Fruit fly (Drosophila melanogaster) whole organism, wandering third instar larva: ENCODE measurements around the gene CG14839.

Source experiments
- Abd-B ChIP-seq: fragments of >200 bp; optimal IDR thresholded peaks from 2 replicates; lab custom pipeline; 2017; ENCODE audit warnings: missing biosample characterization, missing genetic modification characterization
- CG32264 ChIP-seq: fragments of 200-800 bp; sonication (Bioruptor generic); optimal IDR thresholded peaks from 2 replicates; lab custom pipeline; 2016; ENCODE audit warnings: missing biosample characterization, missing genetic modification characterization
- CG9705 ChIP-seq: fragments of 200-800 bp; sonication (Bioruptor generic); optimal IDR thresholded peaks from 2 replicates; lab custom pipeline; 2018; ENCODE audit warnings: missing biosample characterization, mild to moderate bottlenecking, missing genetic modification characterization
- CrebA ChIP-seq: fragments of 200-800 bp; sonication (Bioruptor generic); optimal IDR thresholded peaks from 2 replicates; lab custom pipeline; 2016; ENCODE audit warnings: missing biosample characterization, mild to moderate bottlenecking, missing genetic modification characterization, borderline replicate concordance
- Dfd ChIP-seq: fragments of >200 bp; optimal IDR thresholded peaks from 2 replicates; lab custom pipeline; 2017; ENCODE audit warnings: missing biosample characterization, missing genetic modification characterization
- Dif ChIP-seq: fragments of 200-275, 200-300 bp; sonication (Bioruptor generic); optimal IDR thresholded peaks from 2 replicates; lab custom pipeline; 2018; ENCODE audit warnings: missing biosample characterization, missing genetic modification characterization; ENCODE audit not compliant: partially characterized antibody
- GATAd ChIP-seq: sonication (Bioruptor generic); optimal IDR thresholded peaks from 2 replicates; lab custom pipeline; 2016; ENCODE audit warnings: missing biosample characterization, missing genetic modification characterization
- HLH106 ChIP-seq: fragments of 200-800 bp; optimal IDR thresholded peaks from 3 replicates; lab custom pipeline; 2019; ENCODE audit warnings: missing biosample characterization, mild to moderate bottlenecking, missing genetic modification characterization, moderate library complexity
- Hnf4 ChIP-seq: fragments of 200-800 bp; sonication (Bioruptor generic); optimal IDR thresholded peaks from 2 replicates; lab custom pipeline; 2016; ENCODE audit warnings: missing biosample characterization, mild to moderate bottlenecking, missing genetic modification characterization
- Hr78 ChIP-seq: fragments of >200 bp; optimal IDR thresholded peaks from 2 replicates; lab custom pipeline; 2017; ENCODE audit warnings: missing biosample characterization, missing genetic modification characterization
- Hr83 ChIP-seq: fragments of 200-300 bp; sonication (Bioruptor generic); optimal IDR thresholded peaks from 2 replicates; lab custom pipeline; 2016; ENCODE audit warnings: missing biosample characterization, mild to moderate bottlenecking, missing genetic modification characterization, moderate library complexity; ENCODE audit not compliant: poor library complexity, severe bottlenecking
- Jra ChIP-seq: sonication (Bioruptor generic); optimal IDR thresholded peaks from 2 replicates; lab custom pipeline; 2016; ENCODE audit warnings: missing biosample characterization, missing genetic modification characterization
- Mio ChIP-seq: sonication (Bioruptor generic); optimal IDR thresholded peaks from 2 replicates; lab custom pipeline; 2016; ENCODE audit warnings: missing biosample characterization, missing genetic modification characterization
- Myc ChIP-seq: fragments of >200 bp; optimal IDR thresholded peaks from 2 replicates; lab custom pipeline; 2017
- N ChIP-seq: fragments of >200 bp; optimal IDR thresholded peaks from 2 replicates; lab custom pipeline; 2018; ENCODE audit warnings: missing biosample characterization, missing external identifiers, missing genetic modification characterization
- Rel ChIP-seq, 2 experiments: fragments of 200-800 bp; sonication (Bioruptor generic) in 1 of 2; optimal IDR thresholded peaks; 2 replicates in 1 of 2; 3 replicates in 1 of 2; lab custom pipeline; 2016 to 2019; ENCODE audit warnings: mild to moderate bottlenecking in 2 of 2, missing biosample characterization in 2 of 2, missing genetic modification characterization in 2 of 2, moderate library complexity in 1 of 2
- Sp1 ChIP-seq: fragments of 200-800 bp; sonication (Bioruptor generic); optimal IDR thresholded peaks from 3 replicates; lab custom pipeline; 2019; ENCODE audit warnings: missing biosample characterization, mild to moderate bottlenecking, missing genetic modification characterization, moderate library complexity
- Vsx2 ChIP-seq: fragments of 200-300, 225-300 bp; sonication (Bioruptor generic); optimal IDR thresholded peaks from 2 replicates; lab custom pipeline; 2018; ENCODE audit warnings: missing biosample characterization, missing genetic modification characterization; ENCODE audit not compliant: partially characterized antibody
- br ChIP-seq: fragments of 200-800 bp; sonication (Bioruptor generic); optimal IDR thresholded peaks from 2 replicates; lab custom pipeline; 2016; ENCODE audit warnings: missing biosample characterization, missing genetic modification characterization
- brk ChIP-seq: fragments of 200-800 bp; sonication (Bioruptor generic); optimal IDR thresholded peaks from 2 replicates; lab custom pipeline; 2016; ENCODE audit warnings: missing biosample characterization, mild to moderate bottlenecking, missing genetic modification characterization
- dmrt93B ChIP-seq: fragments of 200-800 bp; sonication (Bioruptor generic); optimal IDR thresholded peaks from 2 replicates; lab custom pipeline; 2018; ENCODE audit warnings: missing biosample characterization, mild to moderate bottlenecking, missing genetic modification characterization
- dsf ChIP-seq: sonication (Bioruptor generic); optimal IDR thresholded peaks from 2 replicates; lab custom pipeline; 2016; ENCODE audit warnings: missing biosample characterization, missing genetic modification characterization, borderline replicate concordance
- ey ChIP-seq: fragments of 200-800 bp; sonication (Bioruptor generic); optimal IDR thresholded peaks from 2 replicates; lab custom pipeline; 2016; ENCODE audit warnings: missing biosample characterization, missing genetic modification characterization
- foxo ChIP-seq, 2 experiments: fragments of 200-800 bp; sonication (Bioruptor generic); optimal IDR thresholded peaks; 2 replicates in 1 of 2; 3 replicates in 1 of 2; lab custom pipeline; 2016 to 2017; ENCODE audit warnings: missing biosample characterization in 2 of 2, missing genetic modification characterization in 2 of 2
- jim ChIP-seq: fragments of 175-275, 200-325 bp; sonication (Bioruptor generic); optimal IDR thresholded peaks from 2 replicates; lab custom pipeline; 2016; ENCODE audit warnings: missing biosample characterization, mild to moderate bottlenecking, missing genetic modification characterization
- pan ChIP-seq: fragments of >200 bp; optimal IDR thresholded peaks from 2 replicates; lab custom pipeline; 2017
- rgr ChIP-seq: fragments of 200-800 bp; sonication (Bioruptor generic); optimal IDR thresholded peaks from 3 replicates; lab custom pipeline; 2016; ENCODE audit warnings: missing biosample characterization, mild to moderate bottlenecking, missing genetic modification characterization
- sage ChIP-seq: fragments of 200-800 bp; sonication (Bioruptor generic); optimal IDR thresholded peaks from 2 replicates; lab custom pipeline; 2016; ENCODE audit warnings: missing biosample characterization, mild to moderate bottlenecking, missing genetic modification characterization
- tai ChIP-seq: sonication (Bioruptor generic); optimal IDR thresholded peaks from 2 replicates; lab custom pipeline; 2016; ENCODE audit warnings: missing biosample characterization, missing genetic modification characterization
- woc ChIP-seq: sonication (Bioruptor generic); optimal IDR thresholded peaks from 2 replicates; lab custom pipeline; 2016; ENCODE audit warnings: missing biosample characterization, mild to moderate bottlenecking, missing genetic modification characterization

The CG14839 gene

dm6 chr3R:14262087-14262486 is at the start of gene CG14839, which contains the start of gene CG14841:
TSS of gene CG14839 (plus strand) at chr3R:14262387.
TSS of gene CG14841 (minus strand) at chr3R:14262418.
- TF ChIP-seq dsf (GFP tag; lab: Kevin White, UChicago), result no peak
- TF ChIP-seq Hnf4 (GFP tag; lab: Kevin White, UChicago), result no peak
- no peak for TF ChIP-seq jim
- no peak for TF ChIP-seq tai (GFP tag; lab: Kevin White, UChicago)
- no peak for TF ChIP-seq CG32264 (GFP tag; lab: Kevin White, UChicago)
- no peak for TF ChIP-seq HLH106 (tag; lab: Kevin White, UChicago)
- no peak for TF ChIP-seq sage
- no peak for TF ChIP-seq pan
- TF ChIP-seq rgr (GFP tag; lab: Kevin White, UChicago), result no peak

dm6 chr3R:14214776-14215175 is 47.4 kb upstream of the CG14839 start, which contains the start of gene Dop1R1:
TSS of gene Dop1R1 (minus strand) at chr3R:14214810.
- TF ChIP-seq CG32264 (GFP tag; lab: Kevin White, UChicago) (no peak), rgr (GFP tag; lab: Kevin White, UChicago) (no peak), ey (GFP tag; lab: Kevin White, UChicago) (no peak), GATAd (GFP tag; lab: Kevin White, UChicago) (no peak), Vsx2 (GFP tag; lab: Kevin White, UChicago) (no peak), Dif (GFP tag; lab: Kevin White, UChicago) (no peak), CrebA (GFP tag; lab: Kevin White, UChicago) (no peak), Rel (GFP tag; optimal IDR thresholded peaks at IDR 0.05; lab: Kevin White, UChicago) (no peak), Rel (tag; optimal IDR thresholded peaks at IDR 0.05; lab: Kevin White, UChicago) (no peak), dmrt93B (no peak), Hr78 (GFP tag; lab: Kevin White, UChicago) (no peak), Jra (GFP tag; lab: Kevin White, UChicago) (no peak), brk (GFP tag; lab: Kevin White, UChicago) (no peak)

dm6 chr3R:14217839-14218238 is 44.3 kb upstream of the CG14839 start, which contains the start of gene CG9649:
TSS of gene CG9649 (minus strand) at chr3R:14217882.
- TF ChIP-seq Abd-B (no peak), Vsx2 (GFP tag; lab: Kevin White, UChicago) (no peak), Hr78 (GFP tag; lab: Kevin White, UChicago) (no peak)

- TF ChIP-seq Hr83 (GFP tag; lab: Kevin White, UChicago) (no peak), GATAd (GFP tag; lab: Kevin White, UChicago) (no peak), N (GFP tag; lab: Kevin White, UChicago) (no peak), Vsx2 (GFP tag; lab: Kevin White, UChicago) (no peak), dsf (GFP tag; lab: Kevin White, UChicago) (no peak), Mio (no peak), Myc (no peak), Dfd (GFP tag; lab: Kevin White, UChicago) (no peak), Abd-B (no peak)
These were observed 42.1 kb upstream of the CG14839 start, which contains the start of gene CG31326 for dm6 chr3R:14220105-14220504. TSS of gene CG31326 (minus strand) at chr3R:14220205.

dm6 chr3R:14221484-14221883 is 40.7 kb upstream of the CG14839 start, which contains the start of gene CG33109:
TSS of gene CG33109 (minus strand) at chr3R:14221584.
- TF ChIP-seq dmrt93B (no peak), Rel (GFP tag; optimal IDR thresholded peaks at IDR 0.05; lab: Kevin White, UChicago) (no peak), Rel (tag; optimal IDR thresholded peaks at IDR 0.05; lab: Kevin White, UChicago) (no peak)

dm6 chr3R:14224105-14224574 is 38.0 kb upstream of the CG14839 start, which contains the start of gene Sp212:
TSS of gene Sp212 (minus strand) at chr3R:14224155.
- TF ChIP-seq dsf (GFP tag; lab: Kevin White, UChicago) (no peak), foxo (GFP tag; optimal IDR thresholded peaks at IDR 0.05; lab: Kevin White, UChicago) (peak in 1 of 2 experiments; percentile 0)
- TF ChIP-seq, all 38 proteins: peak for 1

- TF ChIP-seq GATAd (GFP tag; lab: Kevin White, UChicago) (no peak), sage (no peak), br (GFP tag; lab: Kevin White, UChicago) (no peak), woc (no peak), Abd-B (no peak), HLH106 (tag; lab: Kevin White, UChicago) (no peak), Sp1 (GFP tag; lab: Kevin White, UChicago) (no peak), tai (GFP tag; lab: Kevin White, UChicago) (no peak), CG9705 (no peak), Rel (GFP tag; optimal IDR thresholded peaks at IDR 0.05; lab: Kevin White, UChicago) (no peak), Rel (tag; optimal IDR thresholded peaks at IDR 0.05; lab: Kevin White, UChicago) (no peak)
These were observed 35.5 kb upstream of the CG14839 start, which contains the start of gene CG9631 for dm6 chr3R:14226662-14227061. TSS of gene CG9631 (minus strand) at chr3R:14226762.
